Fruit fly (Drosophila melanogaster) whole organism: Measurements from ENCODE around the gene CG3308.

Source experiments
- EcR ChIP-seq, 2 experiments: fragments of >200 bp; optimal IDR thresholded peaks; 2 replicates each; lab custom pipeline; 2017; ENCODE audit warnings: missing biosample characterization in 2 of 2, missing genetic modification characterization in 2 of 2, missing genetic modification reagents in 2 of 2
- psq ChIP-seq: fragments of >200 bp; optimal IDR thresholded peaks from 2 replicates; lab custom pipeline; 2017

DNA sequence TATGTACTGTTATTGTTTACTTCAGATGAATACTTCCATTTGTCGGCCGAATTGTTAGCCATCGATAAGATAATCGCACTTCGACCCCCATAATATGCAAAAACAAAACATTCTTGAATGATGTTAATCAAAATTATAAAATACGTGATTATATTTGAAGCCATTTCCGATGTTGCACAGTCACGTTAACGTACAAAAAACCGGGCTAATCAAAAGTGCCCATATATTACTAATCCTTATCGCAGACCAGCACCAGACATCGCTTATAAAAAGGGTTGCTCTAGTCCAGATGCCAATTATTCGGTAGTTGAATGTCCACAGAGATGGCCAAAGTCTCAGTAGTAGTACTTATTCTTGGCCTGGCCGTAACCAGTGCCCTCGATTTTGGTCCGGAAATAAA is 31.3 kb downstream of the CG3308 start, which contains the start of gene CG5892:
- no peak for TF ChIP-seq EcR (GFP tag; optimal IDR thresholded peaks at IDR 0.05; lab: Kevin White, UChicago)
- TF ChIP-seq psq (lab: Kevin White, UChicago) = no peak
